Worm (Caenorhabditis elegans) whole organism, midembryonic: ENCODE results near the gene cox-6B.

Experiments
- T22C8.4 ChIP-seq: fragments of 200-800 bp; sonication (Bioruptor generic); IDR thresholded peaks from 2 replicates; pipeline ENCODE4 v1.3.6; 2022; ENCODE audit warnings: missing genetic modification characterization, missing compliant biosample characterization
- cog-1 ChIP-seq: sonication (generic microtip); optimal IDR thresholded peaks from 2 replicates; lab custom pipeline; 2016; ENCODE audit warnings: missing genetic modification characterization, missing compliant biosample characterization
- flt-1 ChIP-seq: fragments of 200-800 bp; sonication (Bioruptor generic); IDR thresholded peaks from 2 replicates; pipeline ENCODE4 v1.3.6; 2022; ENCODE audit warnings: missing genetic modification characterization, missing compliant biosample characterization
- klf-2 ChIP-seq: fragments of 200-800 bp; sonication (Bioruptor generic); conservative IDR thresholded peaks from 2 replicates; pipeline ENCODE4 v1.3.6; 2022; ENCODE audit warnings: missing genetic modification reagents, missing genetic modification characterization, missing compliant biosample characterization
- med-1 ChIP-seq: sonication (generic microtip); optimal IDR thresholded peaks from 2 replicates; lab custom pipeline; 2017; ENCODE audit warnings: missing genetic modification characterization, mild to moderate bottlenecking, missing compliant biosample characterization, antibody characterized with exemption, missing genetic modification reagents; ENCODE audit not compliant: insufficient read depth
- ref-1 ChIP-seq: fragments of 200-800 bp; sonication (Bioruptor generic); conservative IDR thresholded peaks from 2 replicates; pipeline ENCODE4 v1.3.6; 2022; ENCODE audit warnings: missing genetic modification reagents, missing genetic modification characterization, missing compliant biosample characterization
- tab-1 ChIP-seq: fragments of 200-800 bp; sonication (Bioruptor generic); IDR thresholded peaks from 2 replicates; pipeline ENCODE4 v1.3.6; 2022; ENCODE audit warnings: missing genetic modification characterization, missing compliant biosample characterization
- ztf-23 ChIP-seq: fragments of 200-800 bp; sonication (Bioruptor generic); IDR thresholded peaks from 2 replicates; pipeline ENCODE4 v1.3.6; 2022; ENCODE audit warnings: missing genetic modification reagents, missing genetic modification characterization, missing compliant biosample characterization
- ztf-29 ChIP-seq: fragments of 200-800 bp; sonication (Bioruptor generic); IDR thresholded peaks from 2 replicates; pipeline ENCODE4 v1.3.6; 2022; ENCODE audit warnings: missing genetic modification reagents, missing genetic modification characterization, missing compliant biosample characterization

cox-6B gene

ce11 chrIII:2683403-2683802 lies 16.1 kb upstream of the cox-6B start:
- TF ChIP-seq ztf-29 (GFP tag; lab: Robert Waterston, UW) (peak; percentile 67; the same call in 1 of the 2 replicates), cog-1 (no peak)

ce11 chrIII:2686064-2686463 lies 13.4 kb upstream of the cox-6B start, which contains the start of the genes Y71H2AL.2, Y71H2AL.4 and pbo-1:
Gene Y71H2AL.2 (plus strand): TSS chrIII:2686364.
Gene Y71H2AL.4 (plus strand): TSS chrIII:2686408.
Gene pbo-1 (minus strand): TSS chrIII:2686463.
- TF ChIP-seq tab-1 (GFP tag; lab: Robert Waterston, UW) (no peak), ztf-29 (GFP tag; lab: Robert Waterston, UW) (no peak), flt-1 (no peak), cog-1 (no peak), ztf-23 (no peak), med-1 (GFP tag; lab: Kevin White, UChicago) (no peak), ref-1 (GFP tag; lab: Robert Waterston, UW) (no peak), klf-2 (no peak)

DNA sequence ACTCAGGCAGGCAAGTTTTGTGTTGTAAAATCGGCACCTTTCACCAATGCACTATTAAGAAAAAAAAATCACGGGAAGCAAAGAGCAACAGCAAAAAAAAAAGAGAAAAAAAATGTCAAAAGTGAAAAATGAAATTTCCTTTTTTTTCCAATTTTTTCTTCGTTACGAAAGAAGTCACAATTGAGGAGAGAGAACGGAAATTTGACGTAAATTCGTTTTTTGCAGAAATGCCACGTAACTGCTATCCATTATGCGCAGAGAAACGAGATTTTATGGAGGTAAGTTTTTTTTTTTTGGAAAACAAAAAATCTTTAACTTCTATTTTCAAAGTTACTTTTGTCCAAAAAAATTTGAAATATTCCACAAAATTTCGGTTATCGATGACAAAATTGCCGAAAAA lies 12.8 kb upstream of the cox-6B start:
- no peak for TF ChIP-seq flt-1

DNA sequence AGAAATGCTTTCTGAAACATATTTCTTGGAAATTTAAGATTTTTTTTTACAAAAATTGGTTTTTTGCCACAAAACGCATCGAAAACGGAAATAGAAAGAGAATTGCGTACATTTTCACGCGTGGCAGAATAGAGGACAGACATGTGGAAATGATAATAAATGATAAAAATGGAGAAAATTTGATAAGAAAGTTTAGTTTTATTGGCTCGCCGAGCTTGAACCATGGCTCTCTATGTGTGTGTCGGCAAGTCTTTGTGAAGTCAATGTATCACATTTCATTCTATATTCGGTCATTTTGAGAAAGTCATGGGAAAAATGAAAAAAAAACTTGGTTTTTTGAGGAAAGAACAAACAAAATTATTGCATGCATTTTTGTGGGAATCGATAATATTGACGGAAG lies 12.1 kb upstream of the cox-6B start:
- TF ChIP-seq T22C8.4 (GFP tag; lab: Robert Waterston, UW) (no peak), cog-1 (no peak), ztf-23 (no peak), ztf-29 (GFP tag; lab: Robert Waterston, UW) (no peak), klf-2 (no peak), ref-1 (GFP tag; lab: Robert Waterston, UW) (no peak), tab-1 (GFP tag; lab: Robert Waterston, UW) (no peak)

DNA sequence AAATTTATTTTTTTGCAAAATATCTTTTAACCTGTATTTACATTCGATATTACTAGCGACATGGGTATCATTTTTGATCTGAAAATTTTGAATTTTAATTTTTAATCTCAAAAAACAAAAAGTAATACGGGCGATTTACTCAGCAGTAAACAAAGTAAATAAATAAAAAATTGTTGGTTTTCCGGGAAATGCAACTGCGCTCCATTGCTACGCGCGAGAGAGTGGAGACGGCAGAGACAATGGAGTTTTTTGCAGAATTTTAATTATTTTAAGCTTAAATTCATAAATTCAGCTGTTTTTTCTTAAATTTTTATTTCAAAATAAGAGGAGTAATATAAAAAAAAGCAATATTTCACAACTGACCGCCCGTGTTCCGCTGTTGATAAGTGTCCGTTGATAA lies 723 bp upstream of the cox-6B start, which contains the start of gene slc-30A9:
slc-30A9 (minus strand) TSS at position 78 of the 400 bp plus-strand sequence.
- TF ChIP-seq ref-1 (GFP tag; lab: Robert Waterston, UW), result no peak
- TF ChIP-seq ztf-29 (GFP tag; lab: Robert Waterston, UW), result no peak
- TF ChIP-seq tab-1 (GFP tag; lab: Robert Waterston, UW), result no peak
- no peak for TF ChIP-seq med-1 (GFP tag; lab: Kevin White, UChicago)
- TF ChIP-seq T22C8.4 (GFP tag; lab: Robert Waterston, UW), result no peak
- TF ChIP-seq cog-1, result no peak
- no peak for TF ChIP-seq flt-1
- TF ChIP-seq klf-2, result no peak
- no peak for TF ChIP-seq ztf-23

ce11 chrIII:2700637-2701036 lies 1.2 kb downstream of the cox-6B start, which contains the start of gene set-27:
Gene set-27 (plus strand): TSS chrIII:2700937.
- TF ChIP-seq ztf-23, result no peak

DNA sequence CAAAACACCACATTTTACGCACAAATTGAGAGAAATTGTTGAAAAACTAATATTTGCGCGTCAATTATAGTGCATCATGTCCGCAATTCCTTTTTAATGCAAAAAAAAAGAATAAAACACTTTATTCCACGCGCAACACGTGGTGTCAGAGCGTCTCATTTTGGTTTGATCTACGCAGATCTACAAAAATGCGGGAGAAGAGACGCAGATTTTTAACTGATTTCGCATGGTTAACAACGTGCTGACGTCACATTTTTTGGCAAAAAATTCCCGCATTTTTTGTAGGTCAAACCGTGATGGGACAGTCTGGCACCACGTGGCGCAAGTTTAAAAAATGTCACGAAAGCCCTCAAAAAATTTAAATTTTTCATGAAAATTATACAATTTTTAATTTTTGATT lies 10.7 kb downstream of the cox-6B start:
- TF ChIP-seq ztf-29 (GFP tag; lab: Robert Waterston, UW), result no peak
- TF ChIP-seq tab-1 (GFP tag; lab: Robert Waterston, UW), result no peak
- TF ChIP-seq klf-2, result no peak
- TF ChIP-seq med-1 (GFP tag; lab: Kevin White, UChicago), result no peak
- TF ChIP-seq flt-1, result no peak
- TF ChIP-seq cog-1, result no peak
- no peak for TF ChIP-seq T22C8.4 (GFP tag; lab: Robert Waterston, UW)
- no peak for TF ChIP-seq ztf-23
- no peak for TF ChIP-seq ref-1 (GFP tag; lab: Robert Waterston, UW)

- TF ChIP-seq cog-1, result no peak
- no peak for TF ChIP-seq ref-1 (GFP tag; lab: Robert Waterston, UW)
- no peak for TF ChIP-seq flt-1
- TF ChIP-seq T22C8.4 (GFP tag; lab: Robert Waterston, UW), result no peak
- TF ChIP-seq ztf-23, result 0 out of 2 replicates have a peak, but pooled peaks have one; percentile 31
Observed at ce11 chrIII:2711527-2711926, 12.1 kb downstream of the cox-6B start.

- TF ChIP-seq ref-1 (GFP tag; lab: Robert Waterston, UW) (no peak), tab-1 (GFP tag; lab: Robert Waterston, UW) (no peak), ztf-23 (no peak), cog-1 (no peak), T22C8.4 (GFP tag; lab: Robert Waterston, UW) (no peak)
Observed at ce11 chrIII:2716514-2716913, 17.1 kb downstream of the cox-6B start, which contains the start of gene tmem-132. Gene tmem-132 (minus strand): TSS chrIII:2716614.

DNA sequence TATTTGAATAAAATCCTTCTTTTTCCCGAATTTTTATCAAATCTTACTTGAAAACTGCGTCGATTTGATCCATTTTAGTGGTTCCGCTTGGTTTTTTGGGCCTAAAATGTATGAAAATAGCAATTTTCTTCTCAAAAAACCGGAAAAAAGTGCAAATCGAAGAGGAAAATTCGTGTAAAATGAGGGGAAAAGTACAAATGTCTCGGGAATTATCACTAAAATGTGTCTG lies 25.4 kb downstream of the cox-6B start, which contains the start of gene Y71H2AM.11:
Y71H2AM.11 (minus strand) TSS at position 101 of the 229 bp plus-strand sequence.
- TF ChIP-seq flt-1 (no peak), tab-1 (GFP tag; lab: Robert Waterston, UW) (no peak), ztf-23 (no peak), klf-2 (no peak), ref-1 (GFP tag; lab: Robert Waterston, UW) (no peak)

DNA sequence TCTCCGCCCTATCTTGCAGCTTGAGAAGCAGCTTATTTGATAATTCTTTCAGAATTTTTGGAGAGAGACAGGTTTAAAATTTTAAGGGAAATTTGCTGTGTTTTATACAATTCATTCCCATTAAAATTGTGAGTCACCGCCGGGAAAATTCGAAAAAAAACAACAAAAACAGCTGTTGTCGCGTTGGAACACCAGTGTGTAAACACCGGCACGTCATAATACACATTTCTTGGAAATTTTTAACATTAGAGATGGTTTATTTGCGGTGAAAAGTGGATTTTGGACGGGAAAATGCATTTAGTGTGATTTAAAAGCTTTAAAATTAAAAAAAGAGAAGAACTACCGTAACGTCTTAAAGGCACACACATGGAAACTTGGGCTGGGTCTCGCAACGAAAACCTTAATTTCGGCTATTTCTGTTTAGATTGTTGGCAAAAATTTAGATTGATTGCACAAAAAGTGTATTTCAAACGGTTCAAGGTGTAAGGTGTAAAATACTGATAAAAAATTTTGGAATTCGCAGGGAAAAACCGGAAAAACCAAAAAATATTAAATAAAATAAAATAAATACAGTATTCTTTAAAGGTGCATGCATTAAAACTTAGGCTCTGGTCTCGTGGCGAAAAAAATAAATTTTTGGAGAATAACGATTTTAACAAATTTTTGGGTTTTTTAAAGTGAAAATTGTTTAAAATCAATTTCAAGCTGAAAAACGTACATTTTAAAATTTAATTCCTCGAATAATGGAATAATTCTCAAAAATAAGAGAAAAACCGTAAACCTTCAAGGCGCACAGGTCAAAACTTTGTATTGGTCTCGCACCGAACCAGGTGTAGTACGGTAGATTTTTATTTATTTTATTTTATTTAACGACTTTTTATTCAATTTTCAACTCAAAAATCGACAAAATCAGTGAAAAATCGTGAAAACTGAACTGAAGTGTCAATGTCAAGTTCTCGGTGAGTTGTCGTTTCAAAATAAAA lies 26.0 kb downstream of the cox-6B start, which contains the start of gene cosa-1:
cosa-1 (plus strand) TSS at position 896 of the 983 bp plus-strand sequence.
- TF ChIP-seq tab-1 (GFP tag; lab: Robert Waterston, UW) (no peak), klf-2 (no peak)
